Fruit fly (Drosophila melanogaster) whole organism: ENCODE measurements around the gene Nlg4.

ENCODE experiments used
- CG8478 ChIP-seq: fragments of >200 bp; optimal IDR thresholded peaks from 2 replicates; lab custom pipeline; 2018; ENCODE audit warnings: inconsistent platforms
- EcR ChIP-seq, 2 experiments: fragments of >200 bp; optimal IDR thresholded peaks; 2 replicates each; lab custom pipeline; 2017; ENCODE audit warnings: missing biosample characterization in 2 of 2, missing genetic modification characterization in 2 of 2, missing genetic modification reagents in 2 of 2
- psq ChIP-seq: fragments of >200 bp; optimal IDR thresholded peaks from 2 replicates; lab custom pipeline; 2017
- usp ChIP-seq: fragments of >200 bp; optimal IDR thresholded peaks from 2 replicates; lab custom pipeline; 2017; ENCODE audit warnings: missing biosample characterization, missing genetic modification characterization, mixed read lengths

dm6 chr3R:20276012-20276411 lies 71.4 kb downstream of the Nlg4 start:
- TF ChIP-seq usp (GFP tag; lab: Kevin White, UChicago) = no peak
- TF ChIP-seq psq (lab: Kevin White, UChicago) = no peak
- no peak for TF ChIP-seq EcR (GFP tag; optimal IDR thresholded peaks at IDR 0.05; lab: Kevin White, UChicago)
- no peak for TF ChIP-seq CG8478 (lab: Kevin White, UChicago)
